Fruit fly (Drosophila melanogaster) whole organism, embryonic: ENCODE results near the gene dlg1.

ENCODE experiments used
- Atf-2 ChIP-seq: fragments of 200-800 bp; sonication (Bioruptor generic); optimal IDR thresholded peaks from 2 replicates; lab custom pipeline; 2016; ENCODE audit warnings: missing biosample characterization, missing genetic modification characterization
- Atf3 ChIP-seq: fragments of 200-800 bp; sonication (Bioruptor generic); optimal IDR thresholded peaks from 3 replicates; lab custom pipeline; 2016; ENCODE audit warnings: missing biosample characterization, missing genetic modification characterization
- CG11560 ChIP-seq: fragments of 200-800 bp; sonication (Bioruptor generic); IDR thresholded peaks from 3 replicates; pipeline ENCODE4 v1.3.6; 2022; ENCODE audit warnings: missing biosample characterization, missing genetic modification characterization
- CG12071 ChIP-seq: fragments of 200-800 bp; sonication (Bioruptor generic); optimal IDR thresholded peaks from 3 replicates; lab custom pipeline; 2018; ENCODE audit warnings: missing biosample characterization, mild to moderate bottlenecking, missing genetic modification characterization
- CG14050 ChIP-seq: fragments of 200-800 bp; sonication (Bioruptor generic); IDR thresholded peaks from 3 replicates; pipeline ENCODE4 v1.3.6; 2022; ENCODE audit warnings: missing biosample characterization, missing genetic modification characterization
- CG14710 ChIP-seq: fragments of 200-800 bp; sonication (Bioruptor generic); optimal IDR thresholded peaks from 3 replicates; lab custom pipeline; 2019; ENCODE audit warnings: missing biosample characterization, mild to moderate bottlenecking, missing genetic modification characterization, moderate library complexity
- CG1647 ChIP-seq: fragments of 200-800 bp; sonication (Bioruptor generic); optimal IDR thresholded peaks from 3 replicates; lab custom pipeline; 2016; ENCODE audit warnings: missing biosample characterization, missing genetic modification characterization
- CG17912 ChIP-seq: fragments of 200-800 bp; sonication (Bioruptor generic); optimal IDR thresholded peaks from 2 replicates; lab custom pipeline; 2018; ENCODE audit warnings: missing biosample characterization, mild to moderate bottlenecking, missing genetic modification characterization
- CG2120 ChIP-seq: fragments of 200-800 bp; sonication (Bioruptor generic); optimal IDR thresholded peaks from 3 replicates; lab custom pipeline; 2016; ENCODE audit warnings: missing biosample characterization, missing genetic modification characterization
- CG2712 ChIP-seq: fragments of 200-800 bp; optimal IDR thresholded peaks from 3 replicates; lab custom pipeline; 2019; ENCODE audit warnings: missing biosample characterization, mild to moderate bottlenecking, missing genetic modification characterization, moderate library complexity
- CG30403 ChIP-seq: fragments of 200-800 bp; sonication (Bioruptor generic); optimal IDR thresholded peaks from 3 replicates; lab custom pipeline; 2016; ENCODE audit warnings: missing biosample characterization, missing genetic modification characterization
- CG3281 ChIP-seq: fragments of 200-800 bp; sonication (Bioruptor generic); optimal IDR thresholded peaks from 3 replicates; lab custom pipeline; 2017; ENCODE audit warnings: missing biosample characterization, mild to moderate bottlenecking, missing genetic modification characterization
- CG4617 ChIP-seq: fragments of 200-800 bp; sonication (Bioruptor generic); optimal IDR thresholded peaks from 3 replicates; lab custom pipeline; 2016; ENCODE audit warnings: missing biosample characterization, missing genetic modification characterization, borderline replicate concordance
- CG5180 ChIP-seq: fragments of 200-800 bp; sonication (Bioruptor generic); optimal IDR thresholded peaks from 3 replicates; lab custom pipeline; 2017; ENCODE audit warnings: missing biosample characterization, missing genetic modification characterization, mild to moderate bottlenecking, moderate library complexity, missing genetic modification reagents
- CG5245 ChIP-seq: fragments of 200-800 bp; sonication (Bioruptor generic); optimal IDR thresholded peaks from 3 replicates; lab custom pipeline; 2016; ENCODE audit warnings: missing biosample characterization, missing genetic modification characterization
- CG5953 ChIP-seq: fragments of 200-800 bp; sonication (Bioruptor generic); IDR thresholded peaks from 2 replicates; pipeline ENCODE4 v1.3.6; 2022; ENCODE audit warnings: missing biosample characterization, missing genetic modification characterization
- CG6254 ChIP-seq: fragments of 200-800 bp; sonication (Bioruptor generic); optimal IDR thresholded peaks from 3 replicates; lab custom pipeline; 2017; ENCODE audit warnings: mild to moderate bottlenecking, missing biosample characterization, missing genetic modification reagents, missing genetic modification characterization
- CG6683 ChIP-seq: fragments of 200-800 bp; sonication (Bioruptor generic); optimal IDR thresholded peaks from 2 replicates; lab custom pipeline; 2017; ENCODE audit warnings: missing biosample characterization, mild to moderate bottlenecking, missing genetic modification characterization, missing genetic modification reagents
- CG7963 ChIP-seq: fragments of 200-800 bp; sonication (Bioruptor generic); IDR thresholded peaks from 3 replicates; pipeline ENCODE4 v1.3.6; 2022; ENCODE audit warnings: missing biosample characterization, missing genetic modification characterization; ENCODE audit not compliant: partially characterized antibody
- CG8388 ChIP-seq: fragments of 200-800 bp; sonication (Bioruptor generic); optimal IDR thresholded peaks from 2 replicates; lab custom pipeline; 2019; ENCODE audit warnings: missing biosample characterization, mild to moderate bottlenecking, missing genetic modification characterization, moderate library complexity
- CG8478 ChIP-seq: fragments of >200 bp; optimal IDR thresholded peaks from 2 replicates; lab custom pipeline; 2018
- D19A ChIP-seq: fragments of 200-800 bp; optimal IDR thresholded peaks from 3 replicates; lab custom pipeline; 2019; ENCODE audit warnings: missing biosample characterization, mild to moderate bottlenecking, missing genetic modification characterization, moderate library complexity
- Dek ChIP-seq: fragments of 200-800 bp; sonication (Bioruptor generic); optimal IDR thresholded peaks from 3 replicates; lab custom pipeline; 2019; ENCODE audit warnings: missing biosample characterization, mild to moderate bottlenecking, missing genetic modification characterization, moderate library complexity
- Drgx ChIP-seq: fragments of 200-800 bp; sonication (Bioruptor generic); IDR thresholded peaks from 2 replicates; pipeline ENCODE4 v1.3.6; 2022; ENCODE audit warnings: missing biosample characterization, missing genetic modification characterization
- Hr51 ChIP-seq, 2 experiments: fragments of 200-800 bp; sonication (Bioruptor generic); optimal IDR thresholded peaks; 2 replicates in 1 of 2; 3 replicates in 1 of 2; lab custom pipeline; 2016 to 2018; ENCODE audit warnings: missing biosample characterization in 2 of 2, missing genetic modification characterization in 2 of 2, mild to moderate bottlenecking in 1 of 2, moderate library complexity in 1 of 2
- Lhr ChIP-seq: fragments of 200-800 bp; sonication (Bioruptor generic); optimal IDR thresholded peaks from 3 replicates; lab custom pipeline; 2017; ENCODE audit warnings: mild to moderate bottlenecking, missing biosample characterization, missing genetic modification reagents, missing genetic modification characterization
- Lpt ChIP-seq: fragments of >200 bp; optimal IDR thresholded peaks from 2 replicates; lab custom pipeline; 2018; ENCODE audit warnings: missing biosample characterization, missing genetic modification characterization
- Mad ChIP-seq: fragments of 200-800 bp; sonication (Bioruptor generic); optimal IDR thresholded peaks from 2 replicates; lab custom pipeline; 2016; ENCODE audit warnings: missing biosample characterization, missing genetic modification characterization
- Six4 ChIP-seq: fragments of 200-800 bp; sonication (Bioruptor generic); optimal IDR thresholded peaks from 2 replicates; lab custom pipeline; 2016; ENCODE audit warnings: missing biosample characterization, missing genetic modification characterization
- Spps ChIP-seq: fragments of 200-800 bp; sonication (Bioruptor generic); optimal IDR thresholded peaks from 2 replicates; lab custom pipeline; 2018; ENCODE audit warnings: missing biosample characterization, mild to moderate bottlenecking, missing genetic modification characterization
- ab ChIP-seq: fragments of 200-800 bp; sonication (Bioruptor generic); optimal IDR thresholded peaks from 2 replicates; lab custom pipeline; 2016; ENCODE audit warnings: missing biosample characterization, missing genetic modification characterization
- ato ChIP-seq: fragments of 200-800 bp; sonication (Bioruptor generic); IDR thresholded peaks from 2 replicates; pipeline ENCODE4 v1.3.6; 2022; ENCODE audit warnings: missing biosample characterization, missing genetic modification characterization; ENCODE audit not compliant: partially characterized antibody
- bbx ChIP-seq: fragments of 200-800 bp; sonication (Bioruptor generic); IDR thresholded peaks from 2 replicates; pipeline ENCODE4 v1.3.6; 2022; ENCODE audit warnings: missing biosample characterization, missing genetic modification characterization; ENCODE audit not compliant: partially characterized antibody
- btn ChIP-seq: fragments of 200-800 bp; sonication (Bioruptor generic); optimal IDR thresholded peaks from 2 replicates; lab custom pipeline; 2016; ENCODE audit warnings: missing biosample characterization, missing genetic modification characterization
- crp ChIP-seq, 2 experiments: fragments of 200-800 bp; sonication (Bioruptor generic); optimal IDR thresholded peaks; 2 replicates in 1 of 2; 3 replicates in 1 of 2; lab custom pipeline; 2017; ENCODE audit warnings: missing biosample characterization in 2 of 2, missing genetic modification characterization in 2 of 2, mild to moderate bottlenecking in 1 of 2, moderate library complexity in 1 of 2
- eve ChIP-seq, 2 experiments: fragments of >200 bp; optimal IDR thresholded peaks; 2 replicates each; lab custom pipeline; 2017; ENCODE audit warnings: missing biosample characterization in 2 of 2, missing genetic modification characterization in 2 of 2
- hb ChIP-seq: fragments of 200-800 bp; sonication (Bioruptor generic); IDR thresholded peaks from 3 replicates; pipeline ENCODE4 v1.3.6; 2022; ENCODE audit warnings: missing biosample characterization, missing genetic modification characterization; ENCODE audit not compliant: partially characterized antibody
- klu ChIP-seq: fragments of 200-800 bp; sonication (Bioruptor generic); IDR thresholded peaks from 2 replicates; pipeline ENCODE4 v1.3.6; 2022; ENCODE audit warnings: missing biosample characterization, missing genetic modification characterization
- lbe ChIP-seq: fragments of 200-800 bp; sonication (Bioruptor generic); optimal IDR thresholded peaks from 2 replicates; lab custom pipeline; 2016; ENCODE audit warnings: missing biosample characterization, mild to moderate bottlenecking, missing genetic modification characterization
- lov ChIP-seq, 2 experiments: fragments of 200-800 bp in 1 of 2; fragments of >200 bp in 1 of 2; sonication (Bioruptor generic) in 1 of 2; IDR thresholded peaks in 1 of 2; optimal IDR thresholded peaks in 1 of 2; 2 replicates in 1 of 2; 3 replicates in 1 of 2; pipeline versions ENCODE4 v1.3.6 to Lab custom; 2017 to 2022; ENCODE audit warnings: missing biosample characterization in 1 of 2, missing genetic modification characterization in 1 of 2
- nom ChIP-seq: fragments of 200-800 bp; sonication (Bioruptor generic); optimal IDR thresholded peaks from 2 replicates; lab custom pipeline; 2017; ENCODE audit warnings: missing biosample characterization, missing genetic modification characterization, mild to moderate bottlenecking, moderate library complexity, missing genetic modification reagents
- pnt ChIP-seq: fragments of 200-800 bp; sonication (Bioruptor generic); optimal IDR thresholded peaks from 3 replicates; lab custom pipeline; 2016; ENCODE audit warnings: missing biosample characterization, missing genetic modification characterization
- prd ChIP-seq, 3 experiments: fragments of >200 bp in 2 of 3; fragments of 200-800 bp in 1 of 3; sonication (Bioruptor generic) in 1 of 3; optimal IDR thresholded peaks in 2 of 3; IDR thresholded peaks in 1 of 3; 2 replicates in 2 of 3; 3 replicates in 1 of 3; pipeline versions ENCODE4 v1.3.6 to Lab custom; 2017 to 2022; ENCODE audit warnings: missing biosample characterization in 1 of 3, missing genetic modification characterization in 1 of 3
- pros ChIP-seq: fragments of 200-800 bp; sonication (Bioruptor generic); optimal IDR thresholded peaks from 3 replicates; lab custom pipeline; 2019; ENCODE audit warnings: missing biosample characterization, mild to moderate bottlenecking, missing genetic modification characterization, moderate library complexity
- so ChIP-seq: fragments of 200-800 bp; sonication (Bioruptor generic); IDR thresholded peaks from 3 replicates; pipeline ENCODE4 v1.3.6; 2022; ENCODE audit warnings: missing biosample characterization, missing genetic modification characterization
- twi ChIP-seq: fragments of 200-800 bp; optimal IDR thresholded peaks from 2 replicates; lab custom pipeline; 2019; ENCODE audit warnings: missing biosample characterization, mild to moderate bottlenecking, missing genetic modification characterization, moderate library complexity
- zen ChIP-seq: fragments of 200-800 bp; sonication (Bioruptor generic); optimal IDR thresholded peaks from 3 replicates; lab custom pipeline; 2018; ENCODE audit warnings: missing biosample characterization, mild to moderate bottlenecking, missing genetic modification characterization, moderate library complexity
- zf30C ChIP-seq: fragments of 200-800 bp; sonication (Bioruptor generic); optimal IDR thresholded peaks from 3 replicates; lab custom pipeline; 2018; ENCODE audit warnings: missing biosample characterization, mild to moderate bottlenecking, missing genetic modification characterization

The dlg1 gene

DNA sequence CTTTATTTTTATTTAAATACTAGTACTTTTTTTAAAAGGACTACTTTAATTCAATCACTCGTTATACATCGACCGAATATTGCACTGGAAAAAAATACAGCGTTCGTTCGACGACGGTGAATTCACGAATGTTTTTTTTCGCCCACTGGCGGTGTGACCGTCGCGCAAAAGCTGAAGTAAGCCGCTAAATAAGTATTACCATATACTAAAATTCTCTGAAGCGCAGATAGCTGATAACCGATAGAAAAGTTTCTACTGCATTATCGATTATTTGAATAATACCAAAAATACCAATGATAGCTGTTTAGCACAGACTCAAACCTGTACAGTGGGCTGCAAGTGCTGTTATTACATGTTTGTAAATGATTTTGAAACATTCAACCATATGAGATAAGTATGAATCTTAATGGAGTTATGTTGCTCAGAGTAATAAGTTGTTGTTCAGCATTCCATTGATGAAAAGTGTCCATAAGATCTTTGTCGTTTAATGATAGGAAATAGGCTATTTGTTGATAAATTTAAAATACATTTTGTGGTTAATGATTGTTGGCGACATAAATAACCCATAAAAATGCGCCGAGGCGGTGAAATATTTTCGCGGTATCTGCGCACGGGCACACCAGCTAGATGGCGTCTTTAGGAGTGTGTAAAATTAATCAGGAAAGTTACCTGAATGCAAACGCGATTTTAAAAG, 84.9 kb downstream of the dlg1 start, which contains the start of the genes Evi5 and HP5 (continued):
- TF ChIP-seq CG5245 (GFP tag; lab: Kevin White, UChicago): peak; percentile 29
- TF ChIP-seq CG4617 (GFP tag; lab: Kevin White, UChicago): no peak
- no peak for TF ChIP-seq Lpt (GFP tag; lab: Kevin White, UChicago)
- no peak for TF ChIP-seq Spps (tag; lab: Kevin White, UChicago)
- peak; percentile 60 for TF ChIP-seq nom (GFP tag; lab: Kevin White, UChicago)
- no peak for TF ChIP-seq Six4 (GFP tag; lab: Kevin White, UChicago)
- TF ChIP-seq D19A (tag; lab: Kevin White, UChicago): no peak
- TF ChIP-seq CG6683 (GFP tag; lab: Kevin White, UChicago): no peak
- TF ChIP-seq bbx: peak; percentile 56
- no peak for TF ChIP-seq pros
- TF ChIP-seq zf30C (GFP tag; lab: Kevin White, UChicago): peak; percentile 81
- no peak for TF ChIP-seq CG17912 (GFP tag; lab: Kevin White, UChicago)
- no peak for TF ChIP-seq hb
- TF ChIP-seq twi (tag; lab: Kevin White, UChicago): no peak
- TF ChIP-seq Drgx (GFP tag; lab: Robert Waterston, UW): no peak; the same call in 1 of the 2 replicates
- no peak for TF ChIP-seq CG3281 (GFP tag; lab: Kevin White, UChicago)
- peak; percentile 35 for TF ChIP-seq lbe (GFP tag; lab: Kevin White, UChicago)
- TF ChIP-seq ab: peak; percentile 24
- peak; percentile 65; the same call in 1 of the 2 replicates for TF ChIP-seq klu
- no peak for TF ChIP-seq ato (GFP tag; lab: Robert Waterston, UW)
- peak; percentile 57; the same call in 1 of the 3 replicates for TF ChIP-seq CG7963 (GFP tag; lab: Robert Waterston, UW)
- peak in 1 of 2 experiments; percentile 32 for TF ChIP-seq eve (GFP tag; optimal IDR thresholded peaks at IDR 0.05; lab: Kevin White, UChicago)
- peak; percentile 51 for TF ChIP-seq CG2712
- TF ChIP-seq CG12071 (GFP tag; lab: Kevin White, UChicago): no peak
- TF ChIP-seq zen (tag; lab: Kevin White, UChicago): no peak
- TF ChIP-seq CG8478 (lab: Kevin White, UChicago): no peak
- no peak for TF ChIP-seq Mad
- no peak for TF ChIP-seq Atf3 (GFP tag; lab: Kevin White, UChicago)
- peak; percentile 31 for TF ChIP-seq pnt (GFP tag; lab: Kevin White, UChicago)
- TF ChIP-seq CG30403 (GFP tag; lab: Kevin White, UChicago): peak; percentile 71
- TF ChIP-seq CG5180 (GFP tag; lab: Kevin White, UChicago): no peak
- peak; percentile 66 for TF ChIP-seq CG2120 (GFP tag; lab: Kevin White, UChicago)
- no peak for TF ChIP-seq CG5953 (GFP tag; lab: Robert Waterston, UW)
- no peak for TF ChIP-seq crp (GFP tag; optimal IDR thresholded peaks at IDR 0.05; lab: Kevin White, UChicago)
- TF ChIP-seq prd (optimal IDR thresholded peaks at IDR 0.05; lab: Kevin White, UChicago): no peak
- TF ChIP-seq prd (GFP tag; IDR thresholded peaks at IDR 0.05; lab: Robert Waterston, UW): peak; percentile 80
- TF ChIP-seq CG1647: no peak
- peak; percentile 24 to 29 for TF ChIP-seq Hr51 (GFP tag; optimal IDR thresholded peaks at IDR 0.05; lab: Kevin White, UChicago)
- peak; percentile 30 for TF ChIP-seq Atf-2 (GFP tag; lab: Kevin White, UChicago)
- TF ChIP-seq CG6254 (GFP tag; lab: Kevin White, UChicago): no peak
- TF ChIP-seq CG14710 (tag; lab: Kevin White, UChicago): peak; percentile 57
- TF ChIP-seq btn (GFP tag; lab: Kevin White, UChicago): no peak
- peak; percentile 20; the same call in 1 of the 3 replicates for TF ChIP-seq CG14050
- TF ChIP-seq CG8388 (GFP tag; lab: Kevin White, UChicago): no peak
- no peak; the same call in 2 of the 3 replicates for TF ChIP-seq so
- no peak for TF ChIP-seq lov (optimal IDR thresholded peaks at IDR 0.05; lab: Kevin White, UChicago)
- no peak for TF ChIP-seq lov (GFP tag; IDR thresholded peaks at IDR 0.05; lab: Robert Waterston, UW)
- TF ChIP-seq Lhr (GFP tag; lab: Kevin White, UChicago): peak; percentile 40
- TF ChIP-seq Dek (tag; lab: Kevin White, UChicago): peak; percentile 18
- peak; percentile 63; the same call in 2 of the 3 replicates for TF ChIP-seq CG11560 (tag; lab: Robert Waterston, UW)
